Worm (Caenorhabditis elegans) whole organism, L2 larva: Measurements from ENCODE around the gene ttr-37.

Source experiments
- aly-2 ChIP-seq: fragments of 150-350 bp; optimal IDR thresholded peaks from 2 replicates; lab custom pipeline; 2014; ENCODE audit warnings: missing biosample characterization, missing genetic modification characterization
- ama-1 ChIP-seq: fragments of 150-350 bp; optimal IDR thresholded peaks from 2 replicates; lab custom pipeline; 2018; ENCODE audit warnings: inconsistent platforms
- ceh-82 ChIP-seq: fragments of 150-350 bp; optimal IDR thresholded peaks from 2 replicates; lab custom pipeline; 2014; ENCODE audit warnings: missing biosample characterization, missing genetic modification characterization
- dmd-4 ChIP-seq: sonication (generic microtip); optimal IDR thresholded peaks from 2 replicates; lab custom pipeline; 2017; ENCODE audit warnings: missing biosample characterization, missing genetic modification characterization
- egl-27 ChIP-seq: sonication (generic microtip); optimal IDR thresholded peaks from 3 replicates; lab custom pipeline; 2017; ENCODE audit warnings: missing biosample characterization, missing genetic modification reagents, missing genetic modification characterization
- lin-11 ChIP-seq: fragments of 150-350 bp; sonication (generic microtip); optimal IDR thresholded peaks from 2 replicates; lab custom pipeline; 2014; ENCODE audit warnings: missing biosample characterization, missing genetic modification characterization, inconsistent platforms, mixed read lengths
- lin-39 ChIP-seq: fragments of 150-350 bp; optimal IDR thresholded peaks from 2 replicates; lab custom pipeline; 2014; ENCODE audit warnings: missing biosample characterization, missing genetic modification reagents, missing genetic modification characterization
- lsy-2 ChIP-seq, 2 experiments: fragments of 150-350 bp in 1 of 2; sonication (generic microtip) in 1 of 2; optimal IDR thresholded peaks; 2 replicates each; lab custom pipeline; 2014 to 2017; ENCODE audit warnings: missing biosample characterization in 2 of 2, missing genetic modification characterization in 2 of 2
- mab-5 ChIP-seq: fragments of 150-350 bp; optimal IDR thresholded peaks from 2 replicates; lab custom pipeline; 2014; ENCODE audit warnings: missing biosample characterization, missing genetic modification characterization
- mdl-1 ChIP-seq, 2 experiments: fragments of 150-350 bp in 1 of 2; sonication (generic microtip) in 1 of 2; optimal IDR thresholded peaks; 2 replicates each; lab custom pipeline; 2017; ENCODE audit warnings: missing biosample characterization in 2 of 2, missing genetic modification characterization in 2 of 2
- nhr-11 ChIP-seq: fragments of 150-350 bp; optimal IDR thresholded peaks from 2 replicates; lab custom pipeline; 2014; ENCODE audit warnings: missing biosample characterization, missing genetic modification characterization
- nhr-237 ChIP-seq: fragments of 150-350 bp; optimal IDR thresholded peaks from 2 replicates; lab custom pipeline; 2014; ENCODE audit warnings: missing biosample characterization, missing genetic modification characterization
- nhr-25 ChIP-seq: fragments of 150-350 bp; sonication (generic microtip); optimal IDR thresholded peaks from 3 replicates; lab custom pipeline; 2014; ENCODE audit warnings: missing biosample characterization, missing genetic modification characterization

DNA sequence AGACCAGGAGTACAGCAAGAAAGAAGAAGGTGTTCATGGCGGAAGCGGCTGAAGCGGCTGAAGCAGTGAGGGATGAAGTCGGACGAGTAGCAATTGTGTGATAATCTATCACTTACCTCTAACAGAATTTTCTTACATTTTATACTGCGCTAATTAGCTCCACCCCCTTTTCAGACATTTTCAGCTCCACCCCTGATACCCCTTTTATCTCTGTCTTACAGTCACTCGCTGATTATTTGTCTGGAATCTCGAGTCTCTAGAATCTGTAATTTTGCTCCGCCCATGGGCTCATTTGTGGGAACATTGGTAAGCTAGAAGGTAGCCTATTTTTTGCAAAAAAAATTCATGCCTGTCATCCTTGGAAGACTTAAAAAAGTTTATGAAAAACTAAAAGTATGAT, 7.3 kb upstream of the ttr-37 start, which contains the start of gene ins-39:
- TF ChIP-seq nhr-237 (tag; lab: Kevin White, UChicago) (no peak), lsy-2 (tag; optimal IDR thresholded peaks at IDR 0.05; lab: Kevin White, UChicago) (no peak), nhr-11 (tag; lab: Kevin White, UChicago) (no peak), mab-5 (no peak), egl-27 (tag; lab: Kevin White, UChicago) (no peak), aly-2 (tag; lab: Kevin White, UChicago) (no peak), dmd-4 (tag; lab: Kevin White, UChicago) (no peak), nhr-25 (tag; lab: Kevin White, UChicago) (no peak), ceh-82 (no peak), ama-1 (lab: Kevin White, UChicago) (no peak), mdl-1 (tag; optimal IDR thresholded peaks at IDR 0.05; lab: Kevin White, UChicago) (no peak), lin-11 (tag; lab: Kevin White, UChicago) (no peak), lin-39 (tag; lab: Kevin White, UChicago) (no peak)
